Fruit fly (Drosophila melanogaster): ENCODE measurements around the gene fbp.

fbp gene

dm6 chr2L:19756716-19757115, 7.2 kb downstream of the fbp start, which contains the start of gene CG10631 (continued):
- TF ChIP-seq CG15601 (tag; optimal IDR thresholded peaks at IDR 0.05) (no peak), CG4707 (GFP tag; optimal IDR thresholded peaks at IDR 0.05) (no peak), CG14050 (GFP tag; IDR thresholded peaks at IDR 0.05) (no peak), Sry-δ (GFP tag; optimal IDR thresholded peaks at IDR 0.05) (peak; percentile 89), ems (GFP tag; optimal IDR thresholded peaks at IDR 0.05) (no peak), CG3281 (GFP tag; optimal IDR thresholded peaks at IDR 0.05) (peak; percentile 11), CG11085 (GFP tag; IDR thresholded peaks at IDR 0.05) (no peak), Hand (GFP tag; optimal IDR thresholded peaks at IDR 0.05) (no peak), CG8359 (GFP tag; optimal IDR thresholded peaks at IDR 0.05; ENCODE audit: borderline replicate concordance) (no peak), rib (GFP tag; IDR thresholded peaks at IDR 0.05) (no peak), vnd (GFP tag; IDR thresholded peaks at IDR 0.05; ENCODE audit: partially characterized antibody) (peak; percentile 69), Dfd (GFP tag; optimal IDR thresholded peaks at IDR 0.05) (no peak), Doc2 (GFP tag; IDR thresholded peaks at IDR 0.05) (no peak), CG13424 (tag; optimal IDR thresholded peaks at IDR 0.05) (no peak), gem (tag; optimal IDR thresholded peaks at IDR 0.05) (no peak), crp (GFP tag; optimal IDR thresholded peaks at IDR 0.05) (no peak), CG12744 (GFP tag; optimal IDR thresholded peaks at IDR 0.05) (no peak), CG16779 (GFP tag; IDR thresholded peaks at IDR 0.05) (no peak), CG3163 (GFP tag; optimal IDR thresholded peaks at IDR 0.05) (no peak), CG4617 (GFP tag; optimal IDR thresholded peaks at IDR 0.05; ENCODE audit: borderline replicate concordance) (no peak), NFAT (GFP tag; IDR thresholded peaks at IDR 0.05) (no peak), sc (optimal IDR thresholded peaks at IDR 0.05) (no peak), sc (GFP tag; optimal IDR thresholded peaks at IDR 0.05) (no peak), Bdp1 (GFP tag; optimal IDR thresholded peaks at IDR 0.05) (no peak), Ssrp (tag; optimal IDR thresholded peaks at IDR 0.05) (no peak), zfh2 (GFP tag; optimal IDR thresholded peaks at IDR 0.05) (no peak), CTCF (GFP tag; optimal IDR thresholded peaks at IDR 0.05) (no peak), Doc3 (GFP tag; IDR thresholded peaks at IDR 0.05; ENCODE audit: partially characterized antibody) (peak; percentile 69), sr (GFP tag; IDR thresholded peaks at IDR 0.05) (no peak), H2.0 (GFP tag; IDR thresholded peaks at IDR 0.05) (no peak), CG12236 (GFP tag; optimal IDR thresholded peaks at IDR 0.05) (no peak), twi (tag; optimal IDR thresholded peaks at IDR 0.05) (no peak), Neu2 (GFP tag; optimal IDR thresholded peaks at IDR 0.05; ENCODE audit: borderline replicate concordance) (no peak), Pdp1 (GFP tag; optimal IDR thresholded peaks at IDR 0.05) (no peak), E2f1 (GFP tag; IDR thresholded peaks at IDR 0.05) (no peak), pros (GFP tag; optimal IDR thresholded peaks at IDR 0.05) (no peak), da (GFP tag; optimal IDR thresholded peaks at IDR 0.05) (no peak), CG3407 (GFP tag; optimal IDR thresholded peaks at IDR 0.05) (no peak), maf-S (GFP tag; optimal IDR thresholded peaks at IDR 0.05) (no peak), gsb (GFP tag; IDR thresholded peaks at IDR 0.05) (no peak), CG9215 (GFP tag; IDR thresholded peaks at IDR 0.05) (no peak), CG1603 (tag; optimal IDR thresholded peaks at IDR 0.05) (no peak), CG10431 (GFP tag; optimal IDR thresholded peaks at IDR 0.05) (no peak), sens-2 (GFP tag; IDR thresholded peaks at IDR 0.05) (no peak), Oaz (GFP tag; IDR thresholded peaks at IDR 0.05) (no peak), CG6791 (GFP tag; IDR thresholded peaks at IDR 0.05; ENCODE audit: partially characterized antibody) (peak; percentile 78), fu2 (GFP tag; optimal IDR thresholded peaks at IDR 0.05) (no peak), bbx (GFP tag; IDR thresholded peaks at IDR 0.05; ENCODE audit: partially characterized antibody) (peak; percentile 90), ken (GFP tag; IDR thresholded peaks at IDR 0.05) (no peak), CG1832 (GFP tag; optimal IDR thresholded peaks at IDR 0.05) (no peak), Lim3 (GFP tag; IDR thresholded peaks at IDR 0.05) (no peak), pb (GFP tag; optimal IDR thresholded peaks at IDR 0.05) (no peak), sisA (GFP tag; IDR thresholded peaks at IDR 0.05) (no peak)
